Worm (Caenorhabditis elegans): ENCODE results near the gene F53F4.18.

- TF ChIP-seq nhr-90 (tag; optimal IDR thresholded peaks at IDR 0.05) (no peak), aptf-3 (GFP tag; IDR thresholded peaks at IDR 0.05) (no peak), him-1 (tag; optimal IDR thresholded peaks at IDR 0.05) (no peak), snpc-4 (GFP tag; optimal IDR thresholded peaks at IDR 0.05) (no peak), snpc-4 (tag; optimal IDR thresholded peaks at IDR 0.05) (no peak), nfya-1 (tag; optimal IDR thresholded peaks at IDR 0.05; ENCODE audit: borderline replicate concordance, insufficient read depth) (no peak), attf-5 (GFP tag; optimal IDR thresholded peaks at IDR 0.05) (no peak), hlh-26 (GFP tag; conservative IDR thresholded peaks at IDR 0.05) (no peak), unc-62 (GFP tag; optimal IDR thresholded peaks at IDR 0.05) (no peak), C17E4.6 (GFP tag; IDR thresholded peaks at IDR 0.05) (no peak), lag-1 (GFP tag; IDR thresholded peaks at IDR 0.05) (no peak)
These were observed 5.4 kb upstream of the F53F4.18 start, which contains the start of gene F53F4.1 for ce11 chrV:13584484-13584883.
